Worm (Caenorhabditis elegans): ENCODE results near the gene ZK643.6.

- TF ChIP-seq elt-3 (tag; optimal IDR thresholded peaks at IDR 0.05) (no peak), pha-4 (tag; optimal IDR thresholded peaks at IDR 0.05) (no peak), nhr-11 (tag; optimal IDR thresholded peaks at IDR 0.05) (no peak), tbx-2 (tag; optimal IDR thresholded peaks at IDR 0.05) (no peak), jun-1 (tag; optimal IDR thresholded peaks at IDR 0.05) (no peak), mdl-1 (tag; optimal IDR thresholded peaks at IDR 0.05) (no peak)
Measured at ce11 chrIII:8911598-8912194, 48.9 kb downstream of the ZK643.6 start, which contains the start of gene tpk-1.
